Fruit fly (Drosophila melanogaster): ENCODE results near the gene CG9399.

The CG9399 gene

dm6 chr3R:9600558-9600959 lies 26.5 kb upstream of the CG9399 start:
- TF ChIP-seq EcR (GFP tag; optimal IDR thresholded peaks at IDR 0.05) (no peak), Dll (optimal IDR thresholded peaks at IDR 0.05) (no peak), psq (optimal IDR thresholded peaks at IDR 0.05) (no peak)

- no peak for TF ChIP-seq EcR (GFP tag; optimal IDR thresholded peaks at IDR 0.05)
- TF ChIP-seq Dll (optimal IDR thresholded peaks at IDR 0.05): no peak
- no peak for TF ChIP-seq psq (optimal IDR thresholded peaks at IDR 0.05)
- TF ChIP-seq pan (optimal IDR thresholded peaks at IDR 0.05): no peak
- TF ChIP-seq CG8478 (optimal IDR thresholded peaks at IDR 0.05): no peak
- TF ChIP-seq usp (GFP tag; optimal IDR thresholded peaks at IDR 0.05): no peak
Observed at dm6 chr3R:9598099-9598498, 24.1 kb upstream of the CG9399 start.

- no peak for TF ChIP-seq psq (optimal IDR thresholded peaks at IDR 0.05)
Observed at dm6 chr3R:9596615-9597014, 22.6 kb upstream of the CG9399 start.

- TF ChIP-seq Dll (optimal IDR thresholded peaks at IDR 0.05): no peak
- TF ChIP-seq CG8478 (optimal IDR thresholded peaks at IDR 0.05): no peak
- no peak for TF ChIP-seq usp (GFP tag; optimal IDR thresholded peaks at IDR 0.05)
- no peak for TF ChIP-seq pan (optimal IDR thresholded peaks at IDR 0.05)
Observed at dm6 chr3R:9595681-9596357, 21.8 kb upstream of the CG9399 start.

dm6 chr3R:9594839-9595238 lies 20.8 kb upstream of the CG9399 start:
- no peak for TF ChIP-seq usp (GFP tag; optimal IDR thresholded peaks at IDR 0.05)
- no peak for TF ChIP-seq CG8478 (optimal IDR thresholded peaks at IDR 0.05)
- TF ChIP-seq EcR (GFP tag; optimal IDR thresholded peaks at IDR 0.05): no peak
- no peak for TF ChIP-seq pan (optimal IDR thresholded peaks at IDR 0.05)
- no peak for TF ChIP-seq Dll (optimal IDR thresholded peaks at IDR 0.05)
- no peak for TF ChIP-seq psq (optimal IDR thresholded peaks at IDR 0.05)

dm6 chr3R:9594251-9594581 lies 20.2 kb upstream of the CG9399 start:
- TF ChIP-seq usp (GFP tag; optimal IDR thresholded peaks at IDR 0.05): no peak
- no peak for TF ChIP-seq psq (optimal IDR thresholded peaks at IDR 0.05)
- TF ChIP-seq EcR (GFP tag; optimal IDR thresholded peaks at IDR 0.05): no peak
- no peak for TF ChIP-seq pan (optimal IDR thresholded peaks at IDR 0.05)
- no peak for TF ChIP-seq Dll (optimal IDR thresholded peaks at IDR 0.05)
- no peak for TF ChIP-seq CG8478 (optimal IDR thresholded peaks at IDR 0.05)

dm6 chr3R:9593408-9594250 lies 19.6 kb upstream of the CG9399 start:
- TF ChIP-seq CG8478 (optimal IDR thresholded peaks at IDR 0.05) (no peak), psq (optimal IDR thresholded peaks at IDR 0.05) (no peak), EcR (GFP tag; optimal IDR thresholded peaks at IDR 0.05) (no peak), Dll (optimal IDR thresholded peaks at IDR 0.05) (no peak), pan (optimal IDR thresholded peaks at IDR 0.05) (no peak), usp (GFP tag; optimal IDR thresholded peaks at IDR 0.05) (no peak)

dm6 chr3R:9591769-9592388 lies 17.9 kb upstream of the CG9399 start:
- no peak for TF ChIP-seq psq (optimal IDR thresholded peaks at IDR 0.05)
- TF ChIP-seq Dll (optimal IDR thresholded peaks at IDR 0.05): no peak
- no peak for TF ChIP-seq EcR (GFP tag; optimal IDR thresholded peaks at IDR 0.05)
- TF ChIP-seq pan (optimal IDR thresholded peaks at IDR 0.05): no peak
- TF ChIP-seq usp (GFP tag; optimal IDR thresholded peaks at IDR 0.05): no peak
- TF ChIP-seq CG8478 (optimal IDR thresholded peaks at IDR 0.05): no peak

- no peak for TF ChIP-seq Dll (optimal IDR thresholded peaks at IDR 0.05)
- no peak for TF ChIP-seq EcR (GFP tag; optimal IDR thresholded peaks at IDR 0.05)
- TF ChIP-seq pan (optimal IDR thresholded peaks at IDR 0.05): no peak
- no peak for TF ChIP-seq usp (GFP tag; optimal IDR thresholded peaks at IDR 0.05)
- TF ChIP-seq psq (optimal IDR thresholded peaks at IDR 0.05): no peak
- no peak for TF ChIP-seq CG8478 (optimal IDR thresholded peaks at IDR 0.05)
Observed at dm6 chr3R:9590952-9591532, 17.0 kb upstream of the CG9399 start, which contains the start of the genes bocks and CG8312. Gene bocks (minus strand): TSS chr3R:9591002. Gene CG8312 (plus strand): TSS chr3R:9591309.

dm6 chr3R:9586663-9587248 lies 12.7 kb upstream of the CG9399 start, which contains the start of gene P58IPK:
Gene P58IPK (plus strand): TSS chr3R:9586942.
- TF ChIP-seq EcR (GFP tag; optimal IDR thresholded peaks at IDR 0.05) (no peak), Dll (optimal IDR thresholded peaks at IDR 0.05) (no peak), CG8478 (optimal IDR thresholded peaks at IDR 0.05) (no peak), psq (optimal IDR thresholded peaks at IDR 0.05) (no peak), pan (optimal IDR thresholded peaks at IDR 0.05) (no peak), usp (GFP tag; optimal IDR thresholded peaks at IDR 0.05) (no peak)

- no peak for TF ChIP-seq Dll (optimal IDR thresholded peaks at IDR 0.05)
- TF ChIP-seq EcR (GFP tag; optimal IDR thresholded peaks at IDR 0.05): no peak
- no peak for TF ChIP-seq CG8478 (optimal IDR thresholded peaks at IDR 0.05)
- no peak for TF ChIP-seq usp (GFP tag; optimal IDR thresholded peaks at IDR 0.05)
- no peak for TF ChIP-seq psq (optimal IDR thresholded peaks at IDR 0.05)
- TF ChIP-seq pan (optimal IDR thresholded peaks at IDR 0.05): no peak
Observed at dm6 chr3R:9583122-9583521, 9.1 kb upstream of the CG9399 start, which contains the start of gene CG33654. Gene CG33654 (minus strand): TSS chr3R:9583222.
